Worm (Caenorhabditis elegans): ENCODE measurements around the gene srd-40.

DNA sequence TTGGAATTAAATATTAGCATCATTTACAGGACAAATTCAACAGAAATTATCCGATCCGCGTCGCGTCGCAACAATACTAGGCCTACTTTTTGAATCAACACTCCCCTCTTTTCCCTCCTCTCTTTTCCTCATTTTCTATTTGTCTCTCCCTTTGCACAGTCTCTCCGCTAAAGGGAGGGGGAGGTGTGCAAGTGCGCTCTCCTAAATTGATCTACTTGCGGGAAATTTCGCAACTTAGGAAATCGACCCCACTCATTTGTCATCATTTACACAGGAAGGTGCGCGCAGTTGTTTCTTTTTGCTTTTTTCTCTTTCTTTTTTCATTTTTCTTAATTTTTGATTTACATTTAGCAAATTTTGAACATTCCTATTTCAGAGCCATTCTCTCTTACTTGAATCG, 40.6 kb upstream of the srd-40 start, which contains the start of gene C04B4.2:
- TF ChIP-seq skn-1 (tag; optimal IDR thresholded peaks at IDR 0.05) = no peak
- no peak for TF ChIP-seq ztf-11 (tag; optimal IDR thresholded peaks at IDR 0.05)
- TF ChIP-seq lir-3 (tag; optimal IDR thresholded peaks at IDR 0.05; ENCODE audit: poor library complexity) = no peak
- no peak for TF ChIP-seq nhr-237 (tag; optimal IDR thresholded peaks at IDR 0.05)
- no peak for TF ChIP-seq lsy-2 (tag; optimal IDR thresholded peaks at IDR 0.05)
- TF ChIP-seq dpl-1 (GFP tag; optimal IDR thresholded peaks at IDR 0.05) = no peak
- no peak for TF ChIP-seq sptf-1 (tag; optimal IDR thresholded peaks at IDR 0.05)
- no peak for TF ChIP-seq tbx-2 (tag; optimal IDR thresholded peaks at IDR 0.05)
- no peak for TF ChIP-seq unc-86 (tag; optimal IDR thresholded peaks at IDR 0.05)
- no peak for TF ChIP-seq pqm-1 (tag; optimal IDR thresholded peaks at IDR 0.05)
